Fruit fly (Drosophila melanogaster) whole organism, wandering third instar larva: Measurements from ENCODE around the gene melt.

Experiments used
- CG9705 ChIP-seq: fragments of 200-800 bp; sonication (Bioruptor generic); optimal IDR thresholded peaks from 2 replicates; lab custom pipeline; 2018; ENCODE audit warnings: missing biosample characterization, mild to moderate bottlenecking, missing genetic modification characterization
- GATAd ChIP-seq: sonication (Bioruptor generic); optimal IDR thresholded peaks from 2 replicates; lab custom pipeline; 2016; ENCODE audit warnings: missing biosample characterization, missing genetic modification characterization
- Mio ChIP-seq: sonication (Bioruptor generic); optimal IDR thresholded peaks from 2 replicates; lab custom pipeline; 2016; ENCODE audit warnings: missing biosample characterization, missing genetic modification characterization
- Myc ChIP-seq: fragments of >200 bp; optimal IDR thresholded peaks from 2 replicates; lab custom pipeline; 2017
- OdsH ChIP-seq: fragments of 200-800 bp; sonication (Bioruptor generic); optimal IDR thresholded peaks from 2 replicates; lab custom pipeline; 2016; ENCODE audit warnings: missing biosample characterization, mild to moderate bottlenecking, missing genetic modification characterization
- dsf ChIP-seq: sonication (Bioruptor generic); optimal IDR thresholded peaks from 2 replicates; lab custom pipeline; 2016; ENCODE audit warnings: missing biosample characterization, missing genetic modification characterization, borderline replicate concordance
- h ChIP-seq: fragments of 200-800 bp; sonication (Bioruptor generic); optimal IDR thresholded peaks from 3 replicates; lab custom pipeline; 2016; ENCODE audit warnings: missing biosample characterization, mild to moderate bottlenecking, missing genetic modification characterization
- psq ChIP-seq: fragments of 200-800 bp; sonication (Bioruptor generic); optimal IDR thresholded peaks from 3 replicates; lab custom pipeline; 2017; ENCODE audit warnings: missing biosample characterization, mild to moderate bottlenecking, missing genetic modification characterization, moderate library complexity
- usp ChIP-seq: fragments of >200 bp; optimal IDR thresholded peaks from 2 replicates; lab custom pipeline; 2017; ENCODE audit warnings: missing biosample characterization, missing genetic modification characterization

DNA sequence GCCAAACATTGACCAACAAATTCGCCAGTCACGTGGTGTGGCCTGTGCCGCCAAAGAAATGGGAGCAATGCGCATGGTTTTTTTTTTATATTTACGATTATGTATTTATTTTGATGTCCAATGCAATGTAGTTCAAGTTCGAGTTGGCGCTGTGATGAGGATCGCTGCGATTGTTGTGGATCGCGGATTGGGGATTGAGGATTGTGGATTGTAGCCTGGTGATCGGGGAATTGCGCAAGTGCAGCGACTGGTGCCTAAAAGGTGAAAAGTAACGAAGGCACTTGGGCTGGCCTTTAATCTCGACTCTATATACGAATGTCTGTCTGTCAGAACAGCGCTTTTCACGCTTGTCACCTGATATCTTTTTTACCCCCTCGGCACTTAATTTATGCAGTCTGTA, 29.8 kb upstream of the melt start:
- no peak for TF ChIP-seq GATAd (GFP tag; lab: Kevin White, UChicago)
- no peak for TF ChIP-seq psq (GFP tag; lab: Kevin White, UChicago)
- TF ChIP-seq CG9705 (GFP tag; lab: Kevin White, UChicago), result no peak
- TF ChIP-seq h, result no peak
- no peak for TF ChIP-seq usp (GFP tag; lab: Kevin White, UChicago)
- TF ChIP-seq dsf, result no peak
- no peak for TF ChIP-seq Myc
- TF ChIP-seq Mio (GFP tag; lab: Kevin White, UChicago), result no peak
- TF ChIP-seq OdsH (GFP tag; lab: Kevin White, UChicago), result no peak
